Worm (Caenorhabditis elegans) whole organism, L4/young adult: Measurements from ENCODE around the gene F31D5.2.

Source experiments
- W03F9.2 ChIP-seq: fragments of 150-350 bp; optimal IDR thresholded peaks from 2 replicates; lab custom pipeline; 2014; ENCODE audit warnings: missing biosample characterization, missing genetic modification characterization
- dao-5 ChIP-seq: sonication (generic microtip); optimal IDR thresholded peaks from 2 replicates; lab custom pipeline; 2016; ENCODE audit warnings: missing genotype, missing genetic modification characterization, moderate library complexity, missing compliant biosample characterization
- him-1 ChIP-seq: sonication (generic microtip); optimal IDR thresholded peaks from 2 replicates; lab custom pipeline; 2016; ENCODE audit warnings: missing genotype, missing genetic modification reagents, missing genetic modification characterization, missing compliant biosample characterization

DNA sequence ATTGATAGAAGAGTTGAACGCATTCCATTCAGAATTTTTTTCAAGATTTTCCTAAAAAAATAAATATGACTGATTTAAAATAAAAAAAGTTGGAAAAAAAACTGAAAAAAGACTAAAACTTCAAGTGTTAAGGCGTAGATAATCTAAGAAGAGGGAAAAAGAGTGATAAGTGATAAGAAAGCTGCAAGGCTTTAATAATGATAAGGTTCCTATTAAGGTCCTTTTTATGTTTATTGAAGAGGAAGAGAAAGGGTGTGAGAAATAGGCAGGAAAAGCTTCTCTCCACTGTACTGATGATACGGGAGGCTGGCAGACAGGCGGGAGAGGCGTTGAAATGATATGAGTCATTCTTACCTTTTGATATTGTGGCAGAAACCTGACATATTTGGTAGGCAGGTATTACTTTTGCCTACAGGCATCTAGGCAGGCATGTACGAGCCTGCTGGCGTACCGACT is 11.7 kb upstream of the F31D5.2 start, which contains the start of gene mth-1:
- no peak for TF ChIP-seq him-1
- no peak for TF ChIP-seq W03F9.2 (tag; lab: Kevin White, UChicago)
- TF ChIP-seq dao-5 = no peak
